Worm (Caenorhabditis elegans) whole organism, young adult: ENCODE data around the gene ptr-16.

Experiments
- F57C9.4 ChIP-seq: sonication (generic microtip); optimal IDR thresholded peaks from 2 replicates; lab custom pipeline; 2017; ENCODE audit warnings: mild to moderate bottlenecking, missing genetic modification characterization, missing compliant biosample characterization
- Y53F4B.3 ChIP-seq: fragments of 200-800 bp; sonication (Bioruptor generic); IDR thresholded peaks from 2 replicates; pipeline ENCODE4 v1.3.6; 2022; ENCODE audit warnings: missing genetic modification reagents, missing genetic modification characterization, missing compliant biosample characterization
- akir-1 ChIP-seq: fragments of 200-800 bp; sonication (Bioruptor generic); optimal IDR thresholded peaks from 2 replicates; lab custom pipeline; 2018; ENCODE audit warnings: mild to moderate bottlenecking, missing genetic modification characterization, moderate library complexity, missing compliant biosample characterization
- ccch-3 ChIP-seq: fragments of 200-800 bp; sonication (Bioruptor generic); optimal IDR thresholded peaks from 2 replicates; lab custom pipeline; 2018; ENCODE audit warnings: mild to moderate bottlenecking, missing genetic modification characterization, missing compliant biosample characterization
- dox-1 ChIP-seq: fragments of 200-800 bp; sonication (Bioruptor generic); IDR thresholded peaks from 2 replicates; pipeline ENCODE4 v1.3.6; 2022; ENCODE audit warnings: missing genetic modification reagents, missing genetic modification characterization, missing compliant biosample characterization
- ets-4 ChIP-seq: fragments of 200-800 bp; sonication (Bioruptor generic); optimal IDR thresholded peaks from 2 replicates; lab custom pipeline; 2018; ENCODE audit warnings: mild to moderate bottlenecking, missing genetic modification characterization, missing compliant biosample characterization
- him-1 ChIP-seq: sonication (generic microtip); optimal IDR thresholded peaks from 2 replicates; lab custom pipeline; 2016; ENCODE audit warnings: missing genotype, missing genetic modification reagents, missing genetic modification characterization, missing compliant biosample characterization
- hmg-20 ChIP-seq: fragments of 200-800 bp; sonication (Bioruptor generic); IDR thresholded peaks from 2 replicates; pipeline ENCODE4 v1.3.6; 2022; ENCODE audit warnings: missing genetic modification reagents, missing genetic modification characterization, missing compliant biosample characterization
- hsf-1 ChIP-seq: fragments of 200-800 bp; sonication (Bioruptor generic); IDR thresholded peaks from 2 replicates; pipeline ENCODE4 v1.3.6; 2022; ENCODE audit warnings: missing genetic modification reagents, missing genetic modification characterization, missing compliant biosample characterization
- let-526 ChIP-seq: fragments of 200-800 bp; sonication (Bioruptor generic); IDR thresholded peaks from 2 replicates; pipeline ENCODE4 v1.3.6; 2022; ENCODE audit warnings: missing genetic modification reagents, missing genetic modification characterization, missing compliant biosample characterization
- mel-28 ChIP-seq: sonication (generic microtip); optimal IDR thresholded peaks from 2 replicates; lab custom pipeline; 2016; ENCODE audit warnings: borderline replicate concordance, mild to moderate bottlenecking, missing genetic modification characterization, missing compliant biosample characterization
- nhr-179 ChIP-seq: sonication (generic microtip); optimal IDR thresholded peaks from 2 replicates; lab custom pipeline; 2016; ENCODE audit warnings: mild to moderate bottlenecking, missing genetic modification characterization, missing compliant biosample characterization
- snpc-3.4 ChIP-seq: sonication (generic microtip); optimal IDR thresholded peaks from 2 replicates; lab custom pipeline; 2017; ENCODE audit warnings: missing genetic modification characterization, mild to moderate bottlenecking, missing compliant biosample characterization, antibody characterized with exemption, moderate library complexity, missing genotype, missing genetic modification reagents
- somi-1 ChIP-seq: fragments of 200-800 bp; sonication (Bioruptor generic); optimal IDR thresholded peaks from 2 replicates; lab custom pipeline; 2018; ENCODE audit warnings: mild to moderate bottlenecking, missing genetic modification characterization, missing compliant biosample characterization

ce11 chrV:1176277-1176839, 10.8 kb downstream of the ptr-16 start, which contains the start of gene T21H3.1:
- TF ChIP-seq dox-1 (GFP tag; lab: Robert Waterston, UW) (no peak), F57C9.4 (tag; lab: Kevin White, UChicago) (no peak), mel-28 (no peak), ets-4 (GFP tag; lab: Kevin White, UChicago) (peak; percentile 56), hmg-20 (GFP tag; lab: Robert Waterston, UW) (no peak), nhr-179 (tag; lab: Kevin White, UChicago) (no peak), somi-1 (GFP tag; lab: Kevin White, UChicago) (no peak), Y53F4B.3 (GFP tag; lab: Robert Waterston, UW) (no peak), him-1 (no peak), ccch-3 (GFP tag; lab: Kevin White, UChicago) (no peak), akir-1 (no peak), snpc-3.4 (no peak), hsf-1 (GFP tag; lab: Robert Waterston, UW) (no peak), let-526 (GFP tag; lab: Robert Waterston, UW) (no peak)
